Worm (Caenorhabditis elegans) whole organism, L2 larva: Measurements from ENCODE around the gene F22E12.1.
A peak's percentile ranks its signal among the peaks of the same experiment; 100 is the strongest.

Experiments
- C34F6.9 ChIP-seq: fragments of 150-350 bp; optimal IDR thresholded peaks from 2 replicates; lab custom pipeline; 2014; ENCODE audit warnings: missing biosample characterization, missing genetic modification characterization
- R02D3.7 ChIP-seq: fragments of 150-350 bp; optimal IDR thresholded peaks from 2 replicates; lab custom pipeline; 2014; ENCODE audit warnings: missing biosample characterization, missing genetic modification characterization
- Y55F3AM.14 ChIP-seq: fragments of 200-800 bp; sonication (Bioruptor generic); optimal IDR thresholded peaks from 2 replicates; lab custom pipeline; 2018; ENCODE audit warnings: mild to moderate bottlenecking, missing genetic modification characterization, missing compliant biosample characterization
- ZK546.5 ChIP-seq: sonication (generic microtip); optimal IDR thresholded peaks from 2 replicates; lab custom pipeline; 2017; ENCODE audit warnings: missing biosample characterization, missing genetic modification characterization
- alr-1 ChIP-seq: fragments of 150-350 bp; optimal IDR thresholded peaks from 2 replicates; lab custom pipeline; 2014; ENCODE audit warnings: missing biosample characterization, missing genetic modification characterization
- aly-2 ChIP-seq: fragments of 150-350 bp; optimal IDR thresholded peaks from 2 replicates; lab custom pipeline; 2014; ENCODE audit warnings: missing biosample characterization, missing genetic modification characterization
- ama-1 ChIP-seq: fragments of 150-350 bp; optimal IDR thresholded peaks from 2 replicates; lab custom pipeline; 2018; ENCODE audit warnings: inconsistent platforms
- blmp-1 ChIP-seq: sonication (generic microtip); optimal IDR thresholded peaks from 2 replicates; lab custom pipeline; 2017; ENCODE audit warnings: missing genetic modification characterization, mild to moderate bottlenecking, missing compliant biosample characterization, antibody characterized with exemption, moderate library complexity; ENCODE audit not compliant: insufficient read depth
- ceh-16 ChIP-seq: fragments of 150-350 bp; optimal IDR thresholded peaks from 2 replicates; lab custom pipeline; 2014; ENCODE audit warnings: missing biosample characterization, missing genetic modification characterization
- ceh-82 ChIP-seq: fragments of 150-350 bp; optimal IDR thresholded peaks from 2 replicates; lab custom pipeline; 2014; ENCODE audit warnings: missing biosample characterization, missing genetic modification characterization
- crh-2 ChIP-seq: sonication (generic microtip); optimal IDR thresholded peaks from 2 replicates; lab custom pipeline; 2017; ENCODE audit warnings: missing biosample characterization, missing genetic modification characterization
- dmd-4 ChIP-seq: sonication (generic microtip); optimal IDR thresholded peaks from 2 replicates; lab custom pipeline; 2017; ENCODE audit warnings: missing biosample characterization, missing genetic modification characterization
- egl-27 ChIP-seq: sonication (generic microtip); optimal IDR thresholded peaks from 3 replicates; lab custom pipeline; 2017; ENCODE audit warnings: missing biosample characterization, missing genetic modification reagents, missing genetic modification characterization
- elt-1 ChIP-seq: fragments of 150-350 bp; optimal IDR thresholded peaks from 2 replicates; lab custom pipeline; 2014; ENCODE audit warnings: missing biosample characterization, missing genetic modification characterization
- elt-3 ChIP-seq: sonication (generic microtip); optimal IDR thresholded peaks from 2 replicates; lab custom pipeline; 2017; ENCODE audit warnings: missing biosample characterization, missing genetic modification characterization
- fos-1 ChIP-seq: fragments of 150-350 bp; optimal IDR thresholded peaks from 2 replicates; lab custom pipeline; 2014; ENCODE audit warnings: missing biosample characterization, missing genetic modification characterization
- gmeb-1 ChIP-seq: fragments of 150-350 bp; optimal IDR thresholded peaks from 2 replicates; lab custom pipeline; 2014; ENCODE audit warnings: missing biosample characterization, missing genetic modification characterization
- lin-13 ChIP-seq: fragments of 150-350 bp; optimal IDR thresholded peaks from 2 replicates; lab custom pipeline; 2014; ENCODE audit warnings: missing biosample characterization, missing genetic modification reagents, missing genetic modification characterization
- lsy-2 ChIP-seq, 2 experiments: fragments of 150-350 bp in 1 of 2; sonication (generic microtip) in 1 of 2; optimal IDR thresholded peaks; 2 replicates each; lab custom pipeline; 2014 to 2017; ENCODE audit warnings: missing biosample characterization in 2 of 2, missing genetic modification characterization in 2 of 2
- mab-5 ChIP-seq: fragments of 150-350 bp; optimal IDR thresholded peaks from 2 replicates; lab custom pipeline; 2014; ENCODE audit warnings: missing biosample characterization, missing genetic modification characterization
- mbf-1 ChIP-seq: sonication (generic microtip); optimal IDR thresholded peaks from 2 replicates; lab custom pipeline; 2017; ENCODE audit warnings: missing biosample characterization, missing genetic modification characterization
- mdl-1 ChIP-seq, 2 experiments: fragments of 150-350 bp in 1 of 2; sonication (generic microtip) in 1 of 2; optimal IDR thresholded peaks; 2 replicates each; lab custom pipeline; 2017; ENCODE audit warnings: missing biosample characterization in 2 of 2, missing genetic modification characterization in 2 of 2
- nhr-10 ChIP-seq: sonication (generic microtip); optimal IDR thresholded peaks from 2 replicates; lab custom pipeline; 2017; ENCODE audit warnings: missing biosample characterization, missing genetic modification characterization
- nhr-11 ChIP-seq: fragments of 150-350 bp; optimal IDR thresholded peaks from 2 replicates; lab custom pipeline; 2014; ENCODE audit warnings: missing biosample characterization, missing genetic modification characterization
- nhr-12 ChIP-seq: fragments of 150-350 bp; optimal IDR thresholded peaks from 2 replicates; lab custom pipeline; 2014; ENCODE audit warnings: missing biosample characterization, missing genetic modification characterization
- nhr-129 ChIP-seq: fragments of 150-350 bp; optimal IDR thresholded peaks from 2 replicates; lab custom pipeline; 2014; ENCODE audit warnings: missing biosample characterization, missing genetic modification characterization
- nhr-21 ChIP-seq: fragments of 150-350 bp; optimal IDR thresholded peaks from 2 replicates; lab custom pipeline; 2014; ENCODE audit warnings: missing biosample characterization, missing genetic modification characterization
- nhr-23 ChIP-seq: fragments of 150-350 bp; optimal IDR thresholded peaks from 2 replicates; lab custom pipeline; 2014; ENCODE audit warnings: missing biosample characterization, missing genetic modification reagents, missing genetic modification characterization
- nhr-237 ChIP-seq: fragments of 150-350 bp; optimal IDR thresholded peaks from 2 replicates; lab custom pipeline; 2014; ENCODE audit warnings: missing biosample characterization, missing genetic modification characterization
- nhr-25 ChIP-seq: fragments of 150-350 bp; sonication (generic microtip); optimal IDR thresholded peaks from 3 replicates; lab custom pipeline; 2014; ENCODE audit warnings: missing biosample characterization, missing genetic modification characterization
- nhr-6 ChIP-seq: fragments of 150-350 bp; optimal IDR thresholded peaks from 2 replicates; lab custom pipeline; 2014; ENCODE audit warnings: missing biosample characterization, missing genetic modification characterization
- nhr-77 ChIP-seq: fragments of 150-350 bp; optimal IDR thresholded peaks from 2 replicates; lab custom pipeline; 2014; ENCODE audit warnings: missing biosample characterization, missing genetic modification characterization
- peb-1 ChIP-seq: fragments of 150-350 bp; optimal IDR thresholded peaks from 2 replicates; lab custom pipeline; 2014; ENCODE audit warnings: missing biosample characterization, missing genetic modification characterization
- sem-4 ChIP-seq: fragments of 150-350 bp; optimal IDR thresholded peaks from 2 replicates; lab custom pipeline; 2014; ENCODE audit warnings: missing biosample characterization, missing genetic modification reagents, missing genetic modification characterization
- skn-1 ChIP-seq: sonication (generic microtip); optimal IDR thresholded peaks from 2 replicates; lab custom pipeline; 2017; ENCODE audit warnings: missing biosample characterization, missing genetic modification characterization
- sma-3 ChIP-seq: sonication (generic microtip); optimal IDR thresholded peaks from 2 replicates; lab custom pipeline; 2016; ENCODE audit warnings: missing genetic modification reagents, missing genetic modification characterization, missing compliant biosample characterization
- sma-9 ChIP-seq, 2 experiments: fragments of 150-350 bp in 1 of 2; sonication (generic microtip) in 1 of 2; optimal IDR thresholded peaks; 2 replicates each; lab custom pipeline; 2014 to 2016; ENCODE audit warnings: missing genetic modification characterization in 2 of 2, mild to moderate bottlenecking in 1 of 2, missing biosample characterization in 1 of 2, missing compliant biosample characterization in 1 of 2, missing genetic modification reagents in 1 of 2, moderate library complexity in 1 of 2
- snpc-4 ChIP-seq: fragments of 150-350 bp; optimal IDR thresholded peaks from 2 replicates; lab custom pipeline; 2014; ENCODE audit warnings: missing biosample characterization, missing genetic modification characterization
- unc-39 ChIP-seq: fragments of 150-350 bp; optimal IDR thresholded peaks from 2 replicates; lab custom pipeline; 2014; ENCODE audit warnings: missing biosample characterization, missing genetic modification characterization
- unc-55 ChIP-seq: fragments of 150-350 bp; sonication (generic microtip); optimal IDR thresholded peaks from 3 replicates; lab custom pipeline; 2014; ENCODE audit warnings: missing biosample characterization, missing genetic modification reagents, missing genetic modification characterization
- unc-62 ChIP-seq: fragments of 150-350 bp; optimal IDR thresholded peaks from 2 replicates; lab custom pipeline; 2014; ENCODE audit warnings: missing biosample characterization, missing genetic modification reagents, missing genetic modification characterization
- zag-1 ChIP-seq: fragments of 150-350 bp; optimal IDR thresholded peaks from 2 replicates; lab custom pipeline; 2014; ENCODE audit warnings: missing biosample characterization, missing genetic modification characterization
- ztf-1 ChIP-seq: fragments of 200-800 bp; sonication (Bioruptor generic); conservative IDR thresholded peaks from 2 replicates; pipeline ENCODE4 v1.3.6; 2022; ENCODE audit warnings: missing genetic modification characterization, missing compliant biosample characterization
- ztf-11 ChIP-seq: sonication (generic microtip); optimal IDR thresholded peaks from 2 replicates; lab custom pipeline; 2017; ENCODE audit warnings: missing biosample characterization, missing genetic modification characterization
- ztf-4 ChIP-seq: fragments of 150-350 bp; optimal IDR thresholded peaks from 2 replicates; lab custom pipeline; 2014; ENCODE audit warnings: missing biosample characterization, missing genetic modification characterization

The F22E12.1 gene

DNA sequence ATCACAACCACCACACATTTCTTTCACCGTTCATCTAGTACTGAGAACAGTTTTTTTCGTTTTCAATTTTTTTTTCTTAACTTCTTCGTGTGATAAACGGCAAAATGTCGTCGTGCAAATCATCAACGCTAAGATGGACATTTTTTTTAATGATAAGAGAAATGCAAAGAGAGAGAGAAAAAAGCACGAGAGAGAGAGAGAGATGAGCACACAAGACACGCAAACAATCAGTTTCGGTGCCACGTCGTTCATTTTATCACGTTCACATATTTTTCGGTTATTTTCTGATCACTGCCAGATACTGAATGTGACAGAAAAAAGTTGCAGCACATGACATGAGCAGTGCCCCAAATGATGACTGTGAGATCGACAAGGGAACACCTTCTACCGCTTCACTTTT, 11.0 kb upstream of the F22E12.1 start, which contains the start of gene egl-9 (continued):
- TF ChIP-seq aly-2 (tag; lab: Kevin White, UChicago) (no peak), mab-5 (no peak), alr-1 (tag; lab: Kevin White, UChicago) (no peak), lsy-2 (tag; optimal IDR thresholded peaks at IDR 0.05; lab: Kevin White, UChicago) (peak in 1 of 2 experiments; percentile 11)

DNA sequence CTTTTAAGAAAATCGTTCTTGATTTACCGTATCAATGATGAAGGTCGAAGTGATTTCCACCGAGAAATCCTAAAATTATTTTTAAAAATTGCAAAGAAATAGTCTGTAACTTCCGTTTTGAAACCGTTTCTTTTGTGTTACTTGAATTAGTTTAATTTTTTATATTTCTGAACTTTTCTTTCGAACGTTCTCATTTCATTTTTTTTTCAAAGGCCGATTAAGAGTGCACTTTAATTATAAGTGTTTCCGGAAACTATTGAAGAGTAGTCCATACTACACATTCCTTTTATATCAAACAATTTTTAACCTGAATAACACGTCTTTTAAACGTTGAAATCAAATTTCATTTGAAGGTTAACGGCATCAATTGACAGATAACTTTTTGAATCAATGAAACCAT, 10.5 kb upstream of the F22E12.1 start:
- TF ChIP-seq sma-3 (no peak), crh-2 (tag; lab: Kevin White, UChicago) (no peak), nhr-21 (tag; lab: Kevin White, UChicago) (no peak), egl-27 (tag; lab: Kevin White, UChicago) (no peak), mbf-1 (tag; lab: Kevin White, UChicago) (no peak), dmd-4 (tag; lab: Kevin White, UChicago) (no peak), elt-3 (tag; lab: Kevin White, UChicago) (no peak), sem-4 (tag; lab: Kevin White, UChicago) (no peak), aly-2 (tag; lab: Kevin White, UChicago) (no peak), nhr-6 (no peak), unc-55 (no peak), ama-1 (lab: Kevin White, UChicago) (no peak), ZK546.5 (tag; lab: Kevin White, UChicago) (no peak), ceh-82 (tag; lab: Kevin White, UChicago) (no peak)

DNA sequence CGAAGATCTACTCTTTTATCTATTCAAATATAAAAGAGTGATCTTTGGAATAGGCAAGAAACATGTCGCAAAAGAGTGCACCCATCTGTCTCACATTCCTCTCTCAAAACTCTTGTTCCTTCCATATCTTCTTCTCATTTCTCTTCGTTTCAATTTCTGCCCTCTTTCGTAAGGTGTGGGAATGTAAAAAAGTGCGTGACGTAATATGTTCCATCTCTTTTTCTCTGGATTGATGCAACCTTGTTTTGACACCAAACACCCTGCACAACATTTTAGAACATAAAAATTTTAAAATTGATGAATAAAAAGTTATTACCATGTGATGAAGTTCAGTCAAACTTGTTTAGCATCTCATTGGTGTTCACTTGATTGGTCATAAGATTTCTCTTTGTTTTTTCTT, 10.0 kb upstream of the F22E12.1 start:
- TF ChIP-seq gmeb-1 (tag; lab: Kevin White, UChicago), result no peak
- TF ChIP-seq lin-13, result no peak
- no peak for TF ChIP-seq dmd-4 (tag; lab: Kevin White, UChicago)
- TF ChIP-seq egl-27 (tag; lab: Kevin White, UChicago), result no peak
- peak; percentile 67 for TF ChIP-seq sma-9 (GFP tag; optimal IDR thresholded peaks at IDR 0.05; lab: Kevin White, UChicago)
- TF ChIP-seq sma-9 (tag; optimal IDR thresholded peaks at IDR 0.05; lab: Kevin White, UChicago), result no peak

DNA sequence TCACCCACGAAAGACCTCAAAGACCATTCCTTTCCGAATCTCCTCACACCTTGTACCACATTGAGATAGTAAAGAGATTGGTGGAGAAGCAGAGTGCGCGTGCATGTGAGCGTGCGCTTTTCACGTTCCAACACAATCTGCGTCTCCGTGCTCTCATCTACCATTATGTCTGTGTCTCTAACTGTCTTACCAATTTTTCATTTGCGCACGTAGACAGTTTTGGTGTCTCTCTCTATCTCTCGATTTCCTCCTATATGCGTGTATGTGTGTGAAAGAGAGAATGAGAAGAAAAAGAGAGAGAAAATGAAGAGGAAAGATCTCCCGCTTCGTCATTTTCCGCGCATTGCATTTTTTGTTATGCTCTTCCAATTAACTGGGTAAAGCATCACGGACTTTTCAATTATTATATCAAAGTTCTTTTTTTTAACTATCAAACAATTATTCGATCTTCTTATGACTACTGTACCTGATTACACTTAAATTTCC, 9.5 kb upstream of the F22E12.1 start:
- TF ChIP-seq ztf-1, result no peak
- peak; percentile 99 for TF ChIP-seq nhr-129 (tag; lab: Kevin White, UChicago)
- peak; percentile 97 for TF ChIP-seq sem-4 (tag; lab: Kevin White, UChicago)
- TF ChIP-seq unc-39 (tag; lab: Kevin White, UChicago), result no peak
- no peak for TF ChIP-seq R02D3.7 (tag; lab: Kevin White, UChicago)
- no peak for TF ChIP-seq ceh-16 (tag; lab: Kevin White, UChicago)
- TF ChIP-seq nhr-23 (tag; lab: Kevin White, UChicago), result no peak
- TF ChIP-seq elt-1, result peak; percentile 7
- TF ChIP-seq ztf-4, result peak; percentile 89
- peak; percentile 99 for TF ChIP-seq mdl-1 (tag; optimal IDR thresholded peaks at IDR 0.05; lab: Kevin White, UChicago)
- TF ChIP-seq lsy-2 (tag; optimal IDR thresholded peaks at IDR 0.05; lab: Kevin White, UChicago), result peak; percentile 71 to 94
- peak; percentile 97 for TF ChIP-seq Y55F3AM.14 (GFP tag; lab: Kevin White, UChicago)
- no peak for TF ChIP-seq nhr-11
- TF ChIP-seq sma-3, result peak; percentile 97
- TF ChIP-seq ceh-82 (tag; lab: Kevin White, UChicago), result peak; percentile 68
- peak; percentile 12 for TF ChIP-seq ZK546.5 (tag; lab: Kevin White, UChicago)
- TF ChIP-seq fos-1 (tag; lab: Kevin White, UChicago), result peak; percentile 94
- TF ChIP-seq gmeb-1 (tag; lab: Kevin White, UChicago), result peak; percentile 79
- TF ChIP-seq nhr-237, result no peak
- peak; percentile 76 for TF ChIP-seq skn-1 (tag; lab: Kevin White, UChicago)
- TF ChIP-seq nhr-12 (tag; lab: Kevin White, UChicago), result no peak
- TF ChIP-seq zag-1 (tag; lab: Kevin White, UChicago), result peak; percentile 95
- TF ChIP-seq ama-1 (lab: Kevin White, UChicago), result peak; percentile 52
- peak; percentile 98 for TF ChIP-seq C34F6.9 (tag; lab: Kevin White, UChicago)
- TF ChIP-seq nhr-77, result peak; percentile 70
- no peak for TF ChIP-seq ztf-11 (tag; lab: Kevin White, UChicago)
- no peak for TF ChIP-seq dmd-4 (tag; lab: Kevin White, UChicago)
- TF ChIP-seq unc-55, result peak; percentile 96
- TF ChIP-seq mab-5, result peak; percentile 89
- TF ChIP-seq aly-2 (tag; lab: Kevin White, UChicago), result no peak
- TF ChIP-seq lin-13, result peak; percentile 89
- TF ChIP-seq mbf-1 (tag; lab: Kevin White, UChicago), result no peak
- peak; percentile 90 for TF ChIP-seq blmp-1 (tag; lab: Kevin White, UChicago)
- TF ChIP-seq nhr-25 (tag; lab: Kevin White, UChicago), result peak; percentile 95
- peak; percentile 74 for TF ChIP-seq snpc-4 (tag; lab: Kevin White, UChicago)
- TF ChIP-seq nhr-10 (tag; lab: Kevin White, UChicago), result peak; percentile 44
- peak; percentile 96 for TF ChIP-seq nhr-6
- peak; percentile 98 for TF ChIP-seq crh-2 (tag; lab: Kevin White, UChicago)
- no peak for TF ChIP-seq peb-1 (tag; lab: Kevin White, UChicago)
- TF ChIP-seq nhr-21 (tag; lab: Kevin White, UChicago), result peak; percentile 98
- peak; percentile 61 for TF ChIP-seq unc-62
